Worm (Caenorhabditis elegans): Measurements from ENCODE around the gene mrt-2.

Gene mrt-2

ce11 chrIII:11731491-11731890, 15.1 kb upstream of the mrt-2 start:
- no peak for TF ChIP-seq Y67H2A.10 (GFP tag; conservative IDR thresholded peaks at IDR 0.05)
- TF ChIP-seq dpff-1 (tag; optimal IDR thresholded peaks at IDR 0.05): no peak
- TF ChIP-seq Y79H2A.3 (GFP tag; conservative IDR thresholded peaks at IDR 0.05): no peak
- TF ChIP-seq B0035.1 (tag; optimal IDR thresholded peaks at IDR 0.05): no peak
- no peak for TF ChIP-seq attf-5 (GFP tag; optimal IDR thresholded peaks at IDR 0.05)
- no peak for TF ChIP-seq tlf-1 (GFP tag; optimal IDR thresholded peaks at IDR 0.05)
- TF ChIP-seq hlh-26 (GFP tag; conservative IDR thresholded peaks at IDR 0.05): no peak
- TF ChIP-seq ceh-40 (GFP tag; IDR thresholded peaks at IDR 0.05): no peak
- TF ChIP-seq efl-1 (GFP tag; optimal IDR thresholded peaks at IDR 0.05): no peak
- TF ChIP-seq athp-1 (tag; optimal IDR thresholded peaks at IDR 0.05): no peak
- no peak for TF ChIP-seq madf-8 (GFP tag; conservative IDR thresholded peaks at IDR 0.05)
- no peak for TF ChIP-seq F57C9.4 (tag; optimal IDR thresholded peaks at IDR 0.05)
- no peak for TF ChIP-seq snpc-1.1 (tag; optimal IDR thresholded peaks at IDR 0.05; ENCODE audit: insufficient read depth)
- no peak for TF ChIP-seq rcor-1 (GFP tag; IDR thresholded peaks at IDR 0.05)
- TF ChIP-seq mxl-1 (tag; optimal IDR thresholded peaks at IDR 0.05): no peak
- no peak for TF ChIP-seq let-607 (tag; optimal IDR thresholded peaks at IDR 0.05)
- TF ChIP-seq attf-6 (GFP tag; IDR thresholded peaks at IDR 0.05): no peak

- TF ChIP-seq zfh-2 (GFP tag; conservative IDR thresholded peaks at IDR 0.05) (0 out of 2 replicates have a peak, but pooled peaks have one; percentile 19), aptf-3 (GFP tag; IDR thresholded peaks at IDR 0.05) (no peak)
These were observed 14.5 kb upstream of the mrt-2 start, which contains the start of gene Y41C4A.21 for ce11 chrIII:11732056-11732455. TSS of gene Y41C4A.21 (plus strand) at chrIII:11732356.

ce11 chrIII:11732943-11733342, 13.6 kb upstream of the mrt-2 start:
- TF ChIP-seq ets-4 (GFP tag; optimal IDR thresholded peaks at IDR 0.05) (no peak), nfyb-1 (GFP tag; IDR thresholded peaks at IDR 0.05) (no peak), egl-44 (GFP tag; IDR thresholded peaks at IDR 0.05) (no peak), rcor-1 (GFP tag; IDR thresholded peaks at IDR 0.05) (no peak), sdz-38 (tag; optimal IDR thresholded peaks at IDR 0.05) (no peak), repo-1 (tag; optimal IDR thresholded peaks at IDR 0.05) (no peak), snpc-1.1 (tag; optimal IDR thresholded peaks at IDR 0.05; ENCODE audit: insufficient read depth) (no peak)

ce11 chrIII:11737527-11737926, 9.0 kb upstream of the mrt-2 start, which contains the start of gene sup-1:
TSS of gene sup-1 (minus strand) at chrIII:11737627.
- TF ChIP-seq B0035.1 (tag; optimal IDR thresholded peaks at IDR 0.05) (no peak), C17E4.6 (GFP tag; IDR thresholded peaks at IDR 0.05) (no peak), tlf-1 (GFP tag; optimal IDR thresholded peaks at IDR 0.05) (no peak), tbp1 (GFP tag; optimal IDR thresholded peaks at IDR 0.05) (no peak), ztf-25 (GFP tag; IDR thresholded peaks at IDR 0.05) (no peak), lin-35 (GFP tag; optimal IDR thresholded peaks at IDR 0.05) (no peak), ets-4 (GFP tag; optimal IDR thresholded peaks at IDR 0.05) (no peak), let-607 (tag; optimal IDR thresholded peaks at IDR 0.05) (no peak), let-526 (GFP tag; IDR thresholded peaks at IDR 0.05) (no peak), snpc-1.3 (tag; optimal IDR thresholded peaks at IDR 0.05; ENCODE audit: insufficient read depth) (no peak), hmg-20 (GFP tag; IDR thresholded peaks at IDR 0.05) (no peak), snpc-1.1 (tag; optimal IDR thresholded peaks at IDR 0.05; ENCODE audit: insufficient read depth) (no peak), ekl-4 (GFP tag; IDR thresholded peaks at IDR 0.05) (no peak)

ce11 chrIII:11738482-11738881, 8.1 kb upstream of the mrt-2 start:
- TF ChIP-seq tbp1 (GFP tag; optimal IDR thresholded peaks at IDR 0.05) (no peak), hmg-1.2 (GFP tag; IDR thresholded peaks at IDR 0.05) (peak; percentile 42; the same call in 1 of the 2 replicates), ama-1 (optimal IDR thresholded peaks at IDR 0.05) (no peak), ama-1 (GFP tag; optimal IDR thresholded peaks at IDR 0.05) (no peak), dpff-1 (tag; optimal IDR thresholded peaks at IDR 0.05) (no peak), lin-35 (GFP tag; optimal IDR thresholded peaks at IDR 0.05) (peak in 1 of 3 experiments; percentile 53), egl-18 (GFP tag; IDR thresholded peaks at IDR 0.05) (no peak), ceh-58 (GFP tag; IDR thresholded peaks at IDR 0.05) (no peak), snpc-1.3 (tag; optimal IDR thresholded peaks at IDR 0.05; ENCODE audit: insufficient read depth) (no peak), cebp-1 (GFP tag; IDR thresholded peaks at IDR 0.05) (no peak), cebp-1 (tag; optimal IDR thresholded peaks at IDR 0.05) (peak; percentile 66), nhr-80 (tag; optimal IDR thresholded peaks at IDR 0.05) (no peak), mcd-1 (GFP tag; IDR thresholded peaks at IDR 0.05) (peak; percentile 9; the same call in 1 of the 2 replicates), C06A6.2 (GFP tag; conservative IDR thresholded peaks at IDR 0.05) (0 out of 2 replicates have a peak, but pooled peaks have one; percentile 22), sdz-38 (tag; optimal IDR thresholded peaks at IDR 0.05) (no peak), snpc-1.1 (tag; optimal IDR thresholded peaks at IDR 0.05; ENCODE audit: insufficient read depth) (no peak)

All from whole organism, young adult.